Fruit fly (Drosophila melanogaster) whole organism, embryonic: ENCODE results near the gene PGAP1.
A peak's percentile ranks its signal among the peaks of the same experiment; 100 is the strongest.

ENCODE experiments used
- C15 ChIP-seq: fragments of 200-800 bp; sonication (Bioruptor generic); IDR thresholded peaks from 3 replicates; pipeline ENCODE4 v1.3.6; 2022; ENCODE audit warnings: missing biosample characterization, missing genetic modification characterization
- CG8478 ChIP-seq: fragments of >200 bp; optimal IDR thresholded peaks from 2 replicates; lab custom pipeline; 2018
- CG9876 ChIP-seq: fragments of 200-800 bp; sonication (Bioruptor generic); optimal IDR thresholded peaks from 2 replicates; lab custom pipeline; 2016; ENCODE audit warnings: missing biosample characterization, missing genetic modification characterization
- E2f1 ChIP-seq: fragments of 200-800 bp; sonication (Bioruptor generic); IDR thresholded peaks from 2 replicates; pipeline ENCODE4 v1.3.6; 2022; ENCODE audit warnings: missing biosample characterization, missing genetic modification characterization
- Ets97D ChIP-seq: fragments of 200-800 bp; sonication (Bioruptor generic); optimal IDR thresholded peaks from 3 replicates; lab custom pipeline; 2016; ENCODE audit warnings: missing biosample characterization, missing genetic modification characterization
- Optix ChIP-seq: fragments of 200-800 bp; sonication (Bioruptor generic); IDR thresholded peaks from 3 replicates; pipeline ENCODE4 v1.3.6; 2022; ENCODE audit warnings: missing biosample characterization, missing genetic modification characterization
- gcm ChIP-seq: fragments of 200-800 bp; sonication (Bioruptor generic); optimal IDR thresholded peaks from 2 replicates; lab custom pipeline; 2019; ENCODE audit warnings: missing biosample characterization, mild to moderate bottlenecking, missing genetic modification characterization, moderate library complexity
- hb ChIP-seq: fragments of 200-800 bp; sonication (Bioruptor generic); IDR thresholded peaks from 3 replicates; pipeline ENCODE4 v1.3.6; 2022; ENCODE audit warnings: missing biosample characterization, missing genetic modification characterization; ENCODE audit not compliant: partially characterized antibody
- pho ChIP-seq: fragments of 200-800 bp; sonication (Bioruptor generic); optimal IDR thresholded peaks from 2 replicates; lab custom pipeline; 2016; ENCODE audit warnings: missing biosample characterization, missing genetic modification characterization
- pum ChIP-seq: fragments of 200-800 bp; sonication (Bioruptor generic); optimal IDR thresholded peaks from 2 replicates; lab custom pipeline; 2016; ENCODE audit warnings: missing biosample characterization, missing genetic modification characterization

- TF ChIP-seq Optix (GFP tag; lab: Robert Waterston, UW) (no peak), pho (no peak), CG9876 (GFP tag; lab: Kevin White, UChicago) (no peak), E2f1 (no peak), Ets97D (no peak), pum (no peak), CG8478 (no peak), gcm (GFP tag; lab: Kevin White, UChicago) (no peak), hb (peak; percentile 69; the same call in 2 of the 3 replicates), C15 (GFP tag; lab: Robert Waterston, UW) (no peak)
These were observed 5.8 kb upstream of the PGAP1 start, which contains the start of gene CG3149 for dm6 chrX:5695035-5695434.
